Fruit fly (Drosophila melanogaster) whole organism, prepupa: ENCODE data around the gene RpL27.

Experiments used
- CG10669 ChIP-seq: fragments of 200-800 bp; sonication (Bioruptor generic); optimal IDR thresholded peaks from 3 replicates; lab custom pipeline; 2018; ENCODE audit warnings: missing biosample characterization, mild to moderate bottlenecking, missing genetic modification characterization, moderate library complexity
- CG11294 ChIP-seq: fragments of 200-800 bp; sonication (Bioruptor generic); IDR thresholded peaks from 2 replicates; pipeline ENCODE4 v1.3.6; 2022; ENCODE audit warnings: missing biosample characterization, missing genetic modification characterization
- CG11762 ChIP-seq: fragments of 200-800 bp; sonication (Bioruptor generic); optimal IDR thresholded peaks from 3 replicates; lab custom pipeline; 2016; ENCODE audit warnings: missing biosample characterization, missing genetic modification characterization; ENCODE audit not compliant: insufficient read depth
- CG11902 ChIP-seq: fragments of 200-800 bp; sonication (Bioruptor generic); optimal IDR thresholded peaks from 3 replicates; lab custom pipeline; 2016; ENCODE audit warnings: missing biosample characterization, missing genetic modification characterization
- CG31627 ChIP-seq: fragments of 200-800 bp; sonication (Bioruptor generic); optimal IDR thresholded peaks from 3 replicates; lab custom pipeline; 2016; ENCODE audit warnings: missing biosample characterization, missing genetic modification characterization
- CG32006 ChIP-seq: fragments of 200-800 bp; sonication (Bioruptor generic); optimal IDR thresholded peaks from 3 replicates; lab custom pipeline; 2017; ENCODE audit warnings: missing biosample characterization, mild to moderate bottlenecking, missing genetic modification characterization
- CG34406 ChIP-seq: fragments of 200-800 bp; sonication (Bioruptor generic); optimal IDR thresholded peaks from 3 replicates; lab custom pipeline; 2016; ENCODE audit warnings: missing biosample characterization, missing genetic modification characterization
- CG4318 ChIP-seq: fragments of 200-800 bp; sonication (Bioruptor generic); optimal IDR thresholded peaks from 3 replicates; lab custom pipeline; 2017; ENCODE audit warnings: missing biosample characterization, mild to moderate bottlenecking, missing genetic modification characterization
- CG7368 ChIP-seq: fragments of 200-800 bp; sonication (Bioruptor generic); optimal IDR thresholded peaks from 3 replicates; lab custom pipeline; 2016; ENCODE audit warnings: missing biosample characterization, missing genetic modification characterization
- CG8319 ChIP-seq: fragments of 200-800 bp; sonication (Bioruptor generic); optimal IDR thresholded peaks from 3 replicates; lab custom pipeline; 2016; ENCODE audit warnings: missing biosample characterization, missing genetic modification characterization
- CG8632 ChIP-seq: fragments of 200-800 bp; sonication (Bioruptor generic); optimal IDR thresholded peaks from 3 replicates; lab custom pipeline; 2016; ENCODE audit warnings: missing biosample characterization, missing genetic modification characterization
- CG9139 ChIP-seq: fragments of 200-800 bp; sonication (Bioruptor generic); optimal IDR thresholded peaks from 3 replicates; lab custom pipeline; 2017; ENCODE audit warnings: missing biosample characterization, mild to moderate bottlenecking, missing genetic modification characterization
- Eip75B ChIP-seq: fragments of 200-800 bp; sonication (Bioruptor generic); optimal IDR thresholded peaks from 3 replicates; lab custom pipeline; 2016; ENCODE audit warnings: missing biosample characterization, missing genetic modification characterization
- Eip78C ChIP-seq: fragments of 200-800 bp; sonication (Bioruptor generic); peaks from one replicate; lab custom pipeline; 2016; ENCODE audit warnings: missing biosample characterization, missing genetic modification characterization
- Ets21C ChIP-seq: fragments of 200-800 bp; sonication (Bioruptor generic); optimal IDR thresholded peaks from 3 replicates; lab custom pipeline; 2016; ENCODE audit warnings: missing biosample characterization, missing genetic modification characterization
- Gug ChIP-seq: fragments of 200-800 bp; sonication (Bioruptor generic); IDR thresholded peaks from 2 replicates; pipeline ENCODE4 v1.3.6; 2022; ENCODE audit warnings: missing biosample characterization, missing genetic modification characterization
- Hr38 ChIP-seq: sonication (Bioruptor generic); optimal IDR thresholded peaks from 2 replicates; lab custom pipeline; 2016; ENCODE audit warnings: missing biosample characterization, missing genetic modification characterization
- Hr4 ChIP-seq: fragments of 200-800 bp; sonication (Bioruptor generic); optimal IDR thresholded peaks from 3 replicates; lab custom pipeline; 2016; ENCODE audit warnings: missing biosample characterization, missing genetic modification characterization
- Met ChIP-seq: fragments of 200-800 bp; sonication (Bioruptor generic); optimal IDR thresholded peaks from 3 replicates; lab custom pipeline; 2016; ENCODE audit warnings: missing biosample characterization, missing genetic modification characterization
- OdsH ChIP-seq: fragments of 200-800 bp; sonication (Bioruptor generic); optimal IDR thresholded peaks from 3 replicates; lab custom pipeline; 2016; ENCODE audit warnings: missing biosample characterization, missing genetic modification characterization
- Smox ChIP-seq: fragments of 200-800 bp; sonication (Bioruptor generic); optimal IDR thresholded peaks from 3 replicates; lab custom pipeline; 2016; ENCODE audit warnings: missing biosample characterization, missing genetic modification characterization
- Sox14 ChIP-seq: fragments of 200-800 bp; sonication (Bioruptor generic); optimal IDR thresholded peaks from 3 replicates; lab custom pipeline; 2016; ENCODE audit warnings: missing biosample characterization, missing genetic modification characterization
- Sox15 ChIP-seq: fragments of 200-800 bp; sonication (Bioruptor generic); optimal IDR thresholded peaks from 3 replicates; lab custom pipeline; 2016; ENCODE audit warnings: missing biosample characterization, missing genetic modification characterization
- achi ChIP-seq: fragments of 200-800 bp; sonication (Bioruptor generic); optimal IDR thresholded peaks from 3 replicates; lab custom pipeline; 2016; ENCODE audit warnings: missing biosample characterization, missing genetic modification characterization
- dac ChIP-seq: fragments of 200-800 bp; sonication (Bioruptor generic); optimal IDR thresholded peaks from 2 replicates; lab custom pipeline; 2017; ENCODE audit warnings: missing biosample characterization, mild to moderate bottlenecking, missing genetic modification characterization
- dsx ChIP-seq: fragments of 200-800 bp; optimal IDR thresholded peaks from 3 replicates; lab custom pipeline; 2019; ENCODE audit warnings: missing biosample characterization, mild to moderate bottlenecking, missing genetic modification characterization, moderate library complexity; ENCODE audit not compliant: poor library complexity, severe bottlenecking
- esn ChIP-seq: fragments of 200-800 bp; sonication (Bioruptor generic); optimal IDR thresholded peaks from 2 replicates; lab custom pipeline; 2016; ENCODE audit warnings: missing biosample characterization, mild to moderate bottlenecking, missing genetic modification characterization, moderate library complexity
- fd85E ChIP-seq: fragments of 200-800 bp; sonication (Bioruptor generic); optimal IDR thresholded peaks from 3 replicates; lab custom pipeline; 2016; ENCODE audit warnings: missing biosample characterization, missing genetic modification characterization
- lz ChIP-seq: fragments of 200-800 bp; sonication (Bioruptor generic); optimal IDR thresholded peaks from 3 replicates; lab custom pipeline; 2016; ENCODE audit warnings: missing biosample characterization, missing genetic modification characterization
- net ChIP-seq: fragments of 200-800 bp; sonication (Bioruptor generic); optimal IDR thresholded peaks from 3 replicates; lab custom pipeline; 2016; ENCODE audit warnings: missing biosample characterization, missing genetic modification characterization
- pdm3 ChIP-seq: fragments of 200-800 bp; sonication (Bioruptor generic); optimal IDR thresholded peaks from 3 replicates; lab custom pipeline; 2016; ENCODE audit warnings: missing biosample characterization, missing genetic modification characterization
- salr ChIP-seq, 2 experiments: fragments of 200-800 bp; sonication (Bioruptor generic); optimal IDR thresholded peaks; 3 replicates each; lab custom pipeline; 2016 to 2018; ENCODE audit warnings: missing biosample characterization in 2 of 2, missing genetic modification characterization in 2 of 2, mild to moderate bottlenecking in 1 of 2
- spab ChIP-seq: fragments of 200-800 bp; sonication (Bioruptor generic); optimal IDR thresholded peaks from 2 replicates; lab custom pipeline; 2017; ENCODE audit warnings: missing biosample characterization, mild to moderate bottlenecking, missing genetic modification characterization, missing genetic modification reagents
- svp ChIP-seq: fragments of 200-800 bp; sonication (Bioruptor generic); peaks from one replicate; lab custom pipeline; 2016; ENCODE audit warnings: missing biosample characterization, missing genetic modification characterization
- vri ChIP-seq: fragments of 200-800 bp; sonication (Bioruptor generic); optimal IDR thresholded peaks from 3 replicates; lab custom pipeline; 2016; ENCODE audit warnings: missing biosample characterization, mild to moderate bottlenecking, missing genetic modification characterization

The RpL27 gene

dm6 chr3R:25684859-25685258 is at the start of gene RpL27 (continued):
- peak; percentile 56 for TF ChIP-seq CG11762 (GFP tag; lab: Kevin White, UChicago)
- peak; percentile 60 for TF ChIP-seq achi (GFP tag; lab: Kevin White, UChicago)
- TF ChIP-seq CG8319 (GFP tag; lab: Kevin White, UChicago) = peak; percentile 47
- TF ChIP-seq spab (GFP tag; lab: Kevin White, UChicago) = peak; percentile 32
- TF ChIP-seq Hr38 = no peak
- TF ChIP-seq, all 60 proteins: peak for 43

dm6 chr3R:25723795-25724194 is 38.9 kb upstream of the RpL27 start:
- TF ChIP-seq Met (GFP tag; lab: Kevin White, UChicago) (no peak), Gug (GFP tag; lab: Robert Waterston, UW) (no peak), vri (no peak), CG31627 (no peak), Eip75B (GFP tag; lab: Kevin White, UChicago) (no peak), CG7368 (GFP tag; lab: Kevin White, UChicago) (no peak), pdm3 (GFP tag; lab: Kevin White, UChicago) (no peak), Eip78C (GFP tag; lab: Kevin White, UChicago) (no peak), svp (no peak), Hr4 (GFP tag; lab: Kevin White, UChicago) (no peak), dsx (GFP tag; lab: Kevin White, UChicago) (no peak), CG8319 (GFP tag; lab: Kevin White, UChicago) (no peak), dac (GFP tag; lab: Kevin White, UChicago) (no peak), CG9139 (no peak), Smox (GFP tag; lab: Kevin White, UChicago) (no peak), esn (GFP tag; lab: Kevin White, UChicago) (no peak), CG11902 (GFP tag; lab: Kevin White, UChicago) (no peak), CG11762 (GFP tag; lab: Kevin White, UChicago) (no peak), lz (GFP tag; lab: Kevin White, UChicago) (no peak), CG4318 (no peak)

dm6 chr3R:25721030-25721429 is 36.2 kb upstream of the RpL27 start:
- TF ChIP-seq Eip78C (GFP tag; lab: Kevin White, UChicago) (peak; percentile 53), OdsH (no peak), Eip75B (GFP tag; lab: Kevin White, UChicago) (no peak), salr (GFP tag; optimal IDR thresholded peaks at IDR 0.05; lab: Kevin White, UChicago) (no peak), svp (peak; percentile 34)

dm6 chr3R:25720024-25720574 is 35.2 kb upstream of the RpL27 start:
- TF ChIP-seq dac (GFP tag; lab: Kevin White, UChicago) (no peak), fd85E (GFP tag; lab: Kevin White, UChicago) (no peak)

- TF ChIP-seq CG32006 (GFP tag; lab: Kevin White, UChicago) (no peak), Sox14 (GFP tag; lab: Kevin White, UChicago) (no peak), CG7368 (GFP tag; lab: Kevin White, UChicago) (no peak), svp (no peak), CG10669 (GFP tag; lab: Kevin White, UChicago) (no peak), CG34406 (no peak), Sox15 (no peak), Ets21C (GFP tag; lab: Kevin White, UChicago) (no peak), vri (no peak), CG8632 (GFP tag; lab: Kevin White, UChicago) (no peak), CG11294 (GFP tag; lab: Robert Waterston, UW) (no peak), net (GFP tag; lab: Kevin White, UChicago) (no peak)
- TF ChIP-seq, all 60 proteins: peak for 0
These were observed 9.4 kb upstream of the RpL27 start for dm6 chr3R:25694167-25694689.
